Fruit fly (Drosophila melanogaster): ENCODE results near the gene CG9154.

Gene CG9154

dm6 chr2L:6028712-6029111 is 41.8 kb downstream of the CG9154 start (continued):
- TF ChIP-seq Dbx (GFP tag; IDR thresholded peaks at IDR 0.05), result no peak
- TF ChIP-seq YL-1 (GFP tag; optimal IDR thresholded peaks at IDR 0.05), result no peak
- TF ChIP-seq esg (GFP tag; conservative IDR thresholded peaks at IDR 0.05), result peak; percentile 34; the same call in 1 of the 2 replicates
- TF ChIP-seq nerfin-2 (GFP tag; IDR thresholded peaks at IDR 0.05; ENCODE audit: partially characterized antibody), result no peak
- no peak for TF ChIP-seq Dref (GFP tag; IDR thresholded peaks at IDR 0.05)
- no peak for TF ChIP-seq CG13775 (GFP tag; optimal IDR thresholded peaks at IDR 0.05)
- no peak for TF ChIP-seq CG2875 (GFP tag; optimal IDR thresholded peaks at IDR 0.05)
- no peak for TF ChIP-seq org-1 (GFP tag; optimal IDR thresholded peaks at IDR 0.05)
- TF ChIP-seq Adf1 (GFP tag; IDR thresholded peaks at IDR 0.05), result no peak
- TF ChIP-seq crol (GFP tag; IDR thresholded peaks at IDR 0.05), result no peak
- TF ChIP-seq CG6683 (GFP tag; optimal IDR thresholded peaks at IDR 0.05), result no peak
- TF ChIP-seq Dip3 (GFP tag; optimal IDR thresholded peaks at IDR 0.05), result no peak
- TF ChIP-seq otp (GFP tag; IDR thresholded peaks at IDR 0.05), result 0 out of 3 replicates have a peak, but pooled peaks have one; percentile 7
- TF ChIP-seq gsb-n (tag; optimal IDR thresholded peaks at IDR 0.05), result no peak
- TF ChIP-seq lab (GFP tag; optimal IDR thresholded peaks at IDR 0.05), result peak; percentile 17
- TF ChIP-seq sens (GFP tag), result peak; percentile 79
- TF ChIP-seq dan (GFP tag; IDR thresholded peaks at IDR 0.05), result no peak
- 0 out of 2 replicates have a peak, but pooled peaks have one; percentile 15 for TF ChIP-seq CG4730 (GFP tag; IDR thresholded peaks at IDR 0.05)
- TF ChIP-seq pho (GFP tag; optimal IDR thresholded peaks at IDR 0.05), result no peak
- TF ChIP-seq tup (GFP tag; optimal IDR thresholded peaks at IDR 0.05), result no peak
- TF ChIP-seq CG9609 (GFP tag; optimal IDR thresholded peaks at IDR 0.05), result no peak
- peak; percentile 5 for TF ChIP-seq CG30403 (GFP tag; optimal IDR thresholded peaks at IDR 0.05)
- peak; percentile 3 for TF ChIP-seq CG8388 (GFP tag; optimal IDR thresholded peaks at IDR 0.05)
- 0 out of 2 replicates have a peak, but pooled peaks have one; percentile 34 for TF ChIP-seq CG11696 (GFP tag; IDR thresholded peaks at IDR 0.05)
- TF ChIP-seq Med (GFP tag), result peak; percentile 70
- TF ChIP-seq btn (GFP tag; optimal IDR thresholded peaks at IDR 0.05), result no peak
- TF ChIP-seq CG5180 (GFP tag; optimal IDR thresholded peaks at IDR 0.05), result no peak
- TF ChIP-seq eve (GFP tag; optimal IDR thresholded peaks at IDR 0.05), result no peak
- TF ChIP-seq ERR (GFP tag; optimal IDR thresholded peaks at IDR 0.05), result no peak
- TF ChIP-seq Drgx (GFP tag; IDR thresholded peaks at IDR 0.05), result 0 out of 2 replicates have a peak, but pooled peaks have one; percentile 9
- TF ChIP-seq CG3838 (GFP tag; optimal IDR thresholded peaks at IDR 0.05), result no peak
- no peak for TF ChIP-seq CG18011 (GFP tag; optimal IDR thresholded peaks at IDR 0.05)
- TF ChIP-seq sisA (GFP tag; IDR thresholded peaks at IDR 0.05), result peak; percentile 49
- no peak for TF ChIP-seq onecut (GFP tag; IDR thresholded peaks at IDR 0.05)
- no peak for TF ChIP-seq Bgb (GFP tag; IDR thresholded peaks at IDR 0.05; ENCODE audit: partially characterized antibody)
- no peak for TF ChIP-seq BEAF-32 (GFP tag; optimal IDR thresholded peaks at IDR 0.05)
- no peak for TF ChIP-seq CG3847 (GFP tag; IDR thresholded peaks at IDR 0.05)
- no peak for TF ChIP-seq nom (GFP tag; optimal IDR thresholded peaks at IDR 0.05)
- TF ChIP-seq ab (GFP tag; optimal IDR thresholded peaks at IDR 0.05), result no peak
- no peak for TF ChIP-seq ash1 (GFP tag; optimal IDR thresholded peaks at IDR 0.05)
- no peak for TF ChIP-seq CG7372 (GFP tag; IDR thresholded peaks at IDR 0.05)
- TF ChIP-seq CG1603 (tag; optimal IDR thresholded peaks at IDR 0.05), result peak; percentile 38
- TF ChIP-seq CG12236 (GFP tag; optimal IDR thresholded peaks at IDR 0.05), result no peak
- TF ChIP-seq PHDP (tag; optimal IDR thresholded peaks at IDR 0.05), result no peak
- TF ChIP-seq CG10209 (GFP tag; optimal IDR thresholded peaks at IDR 0.05), result no peak
- TF ChIP-seq Hr3 (GFP tag; optimal IDR thresholded peaks at IDR 0.05), result no peak
- no peak for TF ChIP-seq CG4282 (GFP tag; optimal IDR thresholded peaks at IDR 0.05)
- no peak for TF ChIP-seq Dip2 (GFP tag; IDR thresholded peaks at IDR 0.05)
- no peak for TF ChIP-seq sd (tag; optimal IDR thresholded peaks at IDR 0.05)
- TF ChIP-seq E2f2 (GFP tag; IDR thresholded peaks at IDR 0.05), result 0 out of 2 replicates have a peak, but pooled peaks have one; percentile 11
- no peak for TF ChIP-seq Spps (tag; optimal IDR thresholded peaks at IDR 0.05)
- TF ChIP-seq CG10959 (GFP tag; IDR thresholded peaks at IDR 0.05), result no peak
